Fruit fly (Drosophila melanogaster): Measurements from ENCODE around the gene dy.

dy gene

dm6 chrX:11816434-11816948 is 37.9 kb upstream of the dy start, which contains the start of the genes CG1578 and rudhira (continued):
- TF ChIP-seq Hmx (GFP tag; optimal IDR thresholded peaks at IDR 0.05), result no peak
- peak; percentile 67 for TF ChIP-seq Hmr (GFP tag; optimal IDR thresholded peaks at IDR 0.05)
- no peak for TF ChIP-seq CG4730 (GFP tag; IDR thresholded peaks at IDR 0.05)
- TF ChIP-seq D19A (tag; optimal IDR thresholded peaks at IDR 0.05), result no peak
- no peak for TF ChIP-seq Neu2 (GFP tag; optimal IDR thresholded peaks at IDR 0.05; ENCODE audit: borderline replicate concordance)
- no peak for TF ChIP-seq Dref (GFP tag; IDR thresholded peaks at IDR 0.05)
- TF ChIP-seq stwl (tag; optimal IDR thresholded peaks at IDR 0.05), result peak; percentile 80
- TF ChIP-seq CG15269 (tag; optimal IDR thresholded peaks at IDR 0.05), result no peak
- no peak for TF ChIP-seq oc (tag; optimal IDR thresholded peaks at IDR 0.05)
- no peak for TF ChIP-seq Dll (GFP tag; IDR thresholded peaks at IDR 0.05; ENCODE audit: partially characterized antibody)
- no peak for TF ChIP-seq B-H1 (GFP tag; IDR thresholded peaks at IDR 0.05)
- TF ChIP-seq Sin3A (optimal IDR thresholded peaks at IDR 0.05), result peak; percentile 39
- peak; percentile 26; the same call in 1 of the 2 replicates for TF ChIP-seq Scr (GFP tag; IDR thresholded peaks at IDR 0.05; ENCODE audit: partially characterized antibody)
- TF ChIP-seq dmrt11E (tag; optimal IDR thresholded peaks at IDR 0.05), result no peak
- TF ChIP-seq bigmax (GFP tag; optimal IDR thresholded peaks at IDR 0.05), result no peak
- no peak for TF ChIP-seq CG10274 (GFP tag; optimal IDR thresholded peaks at IDR 0.05)
- no peak for TF ChIP-seq CG14667 (GFP tag; IDR thresholded peaks at IDR 0.05)
- peak; percentile 26 for TF ChIP-seq gsb-n (tag; optimal IDR thresholded peaks at IDR 0.05)
- TF ChIP-seq NK7.1 (GFP tag; optimal IDR thresholded peaks at IDR 0.05), result no peak
- TF ChIP-seq HLHmδ (GFP tag; optimal IDR thresholded peaks at IDR 0.05), result no peak
- TF ChIP-seq Med (GFP tag), result peak; percentile 80
- TF ChIP-seq CG18619 (GFP tag; optimal IDR thresholded peaks at IDR 0.05), result peak; percentile 19
- no peak for TF ChIP-seq grau (tag; optimal IDR thresholded peaks at IDR 0.05)
- TF ChIP-seq pzg (GFP tag; optimal IDR thresholded peaks at IDR 0.05), result peak; percentile 48
- no peak for TF ChIP-seq Nf-YC (tag; optimal IDR thresholded peaks at IDR 0.05)
- TF ChIP-seq salm (tag; optimal IDR thresholded peaks at IDR 0.05), result no peak
- TF ChIP-seq CG4617 (GFP tag; optimal IDR thresholded peaks at IDR 0.05; ENCODE audit: borderline replicate concordance), result no peak
- TF ChIP-seq wor (GFP tag; IDR thresholded peaks at IDR 0.05), result no peak
- TF ChIP-seq CG4707 (GFP tag; optimal IDR thresholded peaks at IDR 0.05), result no peak
- no peak for TF ChIP-seq CG6654 (GFP tag; optimal IDR thresholded peaks at IDR 0.05)
- no peak for TF ChIP-seq ranshi (GFP tag; IDR thresholded peaks at IDR 0.05)
- no peak for TF ChIP-seq pfk (GFP tag; optimal IDR thresholded peaks at IDR 0.05)
- no peak for TF ChIP-seq Nf-YB (GFP tag; optimal IDR thresholded peaks at IDR 0.05)
- TF ChIP-seq CG2202 (tag; optimal IDR thresholded peaks at IDR 0.05), result no peak
- peak; percentile 20 for TF ChIP-seq Xbp1 (GFP tag; optimal IDR thresholded peaks at IDR 0.05)
- no peak for TF ChIP-seq prd (optimal IDR thresholded peaks at IDR 0.05)
- TF ChIP-seq prd (GFP tag; IDR thresholded peaks at IDR 0.05), result 0 out of 3 replicates have a peak, but pooled peaks have one; percentile 12
- TF ChIP-seq BEAF-32 (GFP tag; optimal IDR thresholded peaks at IDR 0.05), result peak; percentile 52
- no peak for TF ChIP-seq Hr51 (GFP tag; optimal IDR thresholded peaks at IDR 0.05)
- TF ChIP-seq CG6765 (GFP tag; optimal IDR thresholded peaks at IDR 0.05), result no peak
- 0 out of 3 replicates have a peak, but pooled peaks have one; percentile 17 for TF ChIP-seq CG17361 (GFP tag; IDR thresholded peaks at IDR 0.05)
- peak; percentile 46 for TF ChIP-seq sqz (GFP tag; optimal IDR thresholded peaks at IDR 0.05)
- TF ChIP-seq CG31388 (GFP tag; optimal IDR thresholded peaks at IDR 0.05), result no peak
- no peak for TF ChIP-seq CG4424 (GFP tag; optimal IDR thresholded peaks at IDR 0.05)
- TF ChIP-seq CG1792 (GFP tag; optimal IDR thresholded peaks at IDR 0.05), result no peak
- no peak for TF ChIP-seq PHDP (tag; optimal IDR thresholded peaks at IDR 0.05)
- no peak for TF ChIP-seq CG6272 (GFP tag; IDR thresholded peaks at IDR 0.05)
- TF ChIP-seq CG12659 (GFP tag; optimal IDR thresholded peaks at IDR 0.05), result peak; percentile 70
- TF ChIP-seq chn (GFP tag; optimal IDR thresholded peaks at IDR 0.05), result no peak
- TF ChIP-seq Ets97D (GFP tag; optimal IDR thresholded peaks at IDR 0.05), result peak; percentile 46
